Worm (Caenorhabditis elegans): Measurements from ENCODE around the gene T03G6.7.

The T03G6.7 gene

DNA sequence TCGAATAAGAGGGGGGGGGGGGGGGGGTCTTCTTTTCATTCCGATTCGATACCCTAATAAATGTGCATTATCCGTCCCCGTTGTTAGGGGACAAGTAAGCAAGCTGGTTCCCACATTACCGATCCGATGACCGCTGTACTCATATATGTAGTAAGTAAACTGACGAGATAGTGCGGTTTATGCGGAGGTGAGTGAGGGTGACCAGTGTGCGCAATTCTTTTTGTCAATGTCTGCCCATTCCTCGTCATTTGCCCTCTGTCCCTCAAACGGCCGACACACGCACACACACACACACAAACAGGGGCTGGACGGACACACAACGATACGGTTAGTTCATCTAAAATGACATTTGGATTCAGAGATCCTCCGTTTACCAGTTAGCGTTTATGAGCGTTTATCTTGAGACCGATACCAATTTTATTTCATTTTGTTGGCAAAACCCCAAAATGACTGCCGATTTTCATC lies 41.6 kb upstream of the T03G6.7 start, which contains the start of gene aat-3:
aat-3 (plus strand) TSS at position 51 of the 465 bp plus-strand sequence.
- TF ChIP-seq vab-15 (tag; optimal IDR thresholded peaks at IDR 0.05): peak; percentile 35
- peak; percentile 56 for TF ChIP-seq skn-1 (tag; optimal IDR thresholded peaks at IDR 0.05)
- TF ChIP-seq nhr-11 (tag; optimal IDR thresholded peaks at IDR 0.05): no peak
- peak; percentile 17 for TF ChIP-seq mep-1 (tag; optimal IDR thresholded peaks at IDR 0.05)
- peak; percentile 34 for TF ChIP-seq nhr-20 (tag; optimal IDR thresholded peaks at IDR 0.05)
- TF ChIP-seq lsy-2 (tag; optimal IDR thresholded peaks at IDR 0.05): peak in 1 of 2 experiments; percentile 2
- TF ChIP-seq C34B4.2 (tag; optimal IDR thresholded peaks at IDR 0.05): no peak
- peak; percentile 26 for TF ChIP-seq C16A3.4 (tag; optimal IDR thresholded peaks at IDR 0.05)
- TF ChIP-seq ceh-8 (GFP tag; optimal IDR thresholded peaks at IDR 0.05): no peak
- peak; percentile 7 for TF ChIP-seq nhr-47 (tag; optimal IDR thresholded peaks at IDR 0.05)
- TF ChIP-seq lin-14 (GFP tag; optimal IDR thresholded peaks at IDR 0.05): peak; percentile 82
- no peak for TF ChIP-seq ztf-4 (tag; optimal IDR thresholded peaks at IDR 0.05)
- peak in 1 of 2 experiments; percentile 15 for TF ChIP-seq mdl-1 (tag; optimal IDR thresholded peaks at IDR 0.05)
- TF ChIP-seq snu-23 (GFP tag; optimal IDR thresholded peaks at IDR 0.05): peak; percentile 50

DNA sequence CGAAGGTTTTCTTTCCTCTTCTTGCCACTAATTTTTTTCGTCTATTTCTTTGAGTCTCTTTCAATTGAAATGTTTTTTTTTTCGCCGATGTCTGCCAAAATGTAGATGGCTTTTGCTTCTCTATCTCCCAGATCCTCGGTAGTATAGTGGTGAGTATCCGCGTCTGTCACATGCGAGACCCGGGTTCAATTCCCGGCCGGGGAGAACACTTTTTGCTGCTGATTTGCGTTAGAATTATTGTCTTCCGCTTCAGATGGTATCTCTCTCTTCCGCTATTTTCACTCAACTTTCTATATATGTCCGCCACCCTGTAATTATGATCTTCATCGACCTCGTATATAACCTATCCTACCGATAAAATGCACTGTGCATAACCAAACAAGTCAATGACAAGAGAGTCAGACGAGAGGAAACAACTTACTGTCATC lies 40.4 kb upstream of the T03G6.7 start:
- no peak for TF ChIP-seq efl-3 (GFP tag; optimal IDR thresholded peaks at IDR 0.05)
- no peak for TF ChIP-seq nhr-237 (tag; optimal IDR thresholded peaks at IDR 0.05)
- no peak for TF ChIP-seq hpl-2 (GFP tag; optimal IDR thresholded peaks at IDR 0.05)
- TF ChIP-seq hlh-17 (GFP tag; optimal IDR thresholded peaks at IDR 0.05; ENCODE audit: borderline replicate concordance): no peak
- TF ChIP-seq unc-62 (GFP tag; optimal IDR thresholded peaks at IDR 0.05): no peak
- no peak for TF ChIP-seq C04F5.9 (tag; optimal IDR thresholded peaks at IDR 0.05)
- no peak for TF ChIP-seq sptf-1 (tag; optimal IDR thresholded peaks at IDR 0.05)
- TF ChIP-seq ets-5 (GFP tag; IDR thresholded peaks at IDR 0.05): no peak
- TF ChIP-seq swsn-7 (tag; optimal IDR thresholded peaks at IDR 0.05): peak; percentile 69
- TF ChIP-seq nhr-76 (tag; optimal IDR thresholded peaks at IDR 0.05): no peak
- no peak for TF ChIP-seq grh-1 (GFP tag; IDR thresholded peaks at IDR 0.05)
- TF ChIP-seq nhr-90 (tag; optimal IDR thresholded peaks at IDR 0.05; ENCODE audit: poor library complexity): peak; percentile 85
- TF ChIP-seq tlp-1 (tag; optimal IDR thresholded peaks at IDR 0.05): no peak
- TF ChIP-seq fos-1 (tag; optimal IDR thresholded peaks at IDR 0.05): peak; percentile 46
- TF ChIP-seq jun-1 (tag; optimal IDR thresholded peaks at IDR 0.05): peak; percentile 63
- no peak for TF ChIP-seq snpc-4 (tag; optimal IDR thresholded peaks at IDR 0.05)
- peak; percentile 61 for TF ChIP-seq mef-2 (tag; optimal IDR thresholded peaks at IDR 0.05)
- peak; percentile 82 for TF ChIP-seq nhr-47 (tag; optimal IDR thresholded peaks at IDR 0.05)
- peak in 1 of 2 experiments; percentile 6 for TF ChIP-seq ztf-11 (tag; optimal IDR thresholded peaks at IDR 0.05)
- TF ChIP-seq C16A3.4 (tag; optimal IDR thresholded peaks at IDR 0.05): peak; percentile 57
- TF ChIP-seq hlh-4 (tag; optimal IDR thresholded peaks at IDR 0.05): no peak
- peak; percentile 45 for TF ChIP-seq elt-2 (tag; optimal IDR thresholded peaks at IDR 0.05)
- TF ChIP-seq ama-1 (optimal IDR thresholded peaks at IDR 0.05): no peak
- peak; percentile 83 for TF ChIP-seq dsc-1 (tag; optimal IDR thresholded peaks at IDR 0.05)
- peak; percentile 59 for TF ChIP-seq rnt-1 (tag; optimal IDR thresholded peaks at IDR 0.05)
- no peak for TF ChIP-seq unc-98 (GFP tag; IDR thresholded peaks at IDR 0.05)
- no peak for TF ChIP-seq pqm-1 (tag; optimal IDR thresholded peaks at IDR 0.05)
- TF ChIP-seq lin-39 (tag; optimal IDR thresholded peaks at IDR 0.05): no peak
- TF ChIP-seq lir-3 (tag; optimal IDR thresholded peaks at IDR 0.05; ENCODE audit: poor library complexity): peak; percentile 41
- peak; percentile 13 to 25 for TF ChIP-seq efl-1 (optimal IDR thresholded peaks at IDR 0.05)
- TF ChIP-seq efl-1 (GFP tag; optimal IDR thresholded peaks at IDR 0.05 in 1 of 2): no peak
- TF ChIP-seq isw-1 (GFP tag; IDR thresholded peaks at IDR 0.05): no peak
- no peak for TF ChIP-seq ztf-4 (tag; optimal IDR thresholded peaks at IDR 0.05)
- peak; percentile 43 for TF ChIP-seq nhr-77 (tag; optimal IDR thresholded peaks at IDR 0.05)
- peak in 1 of 3 experiments; percentile 18 for TF ChIP-seq dpl-1 (GFP tag; optimal IDR thresholded peaks at IDR 0.05)
- TF ChIP-seq ceh-88 (GFP tag; IDR thresholded peaks at IDR 0.05): no peak
- TF ChIP-seq fkh-4 (tag; optimal IDR thresholded peaks at IDR 0.05; ENCODE audit: borderline replicate concordance): no peak
- no peak for TF ChIP-seq nhr-11 (tag; optimal IDR thresholded peaks at IDR 0.05)
- TF ChIP-seq aha-1 (tag; optimal IDR thresholded peaks at IDR 0.05): no peak
- peak; percentile 68 for TF ChIP-seq blmp-1 (tag; optimal IDR thresholded peaks at IDR 0.05)
- no peak for TF ChIP-seq F16B12.6 (tag; optimal IDR thresholded peaks at IDR 0.05)
- TF ChIP-seq nhr-84 (tag; optimal IDR thresholded peaks at IDR 0.05): no peak

Data from whole organism, L1 larva.